Worm (Caenorhabditis elegans) whole organism, L4/young adult: ENCODE results near the gene T02B11.8.
"Not testable (repeated sequence)": the region's sequence is repeated elsewhere in the genome, so short reads cannot be mapped to it uniquely, and the experiment has no call there.

Experiments used
- W03F9.2 ChIP-seq: fragments of 150-350 bp; optimal IDR thresholded peaks from 2 replicates; lab custom pipeline; 2014; ENCODE audit warnings: missing biosample characterization, missing genetic modification characterization
- dao-5 ChIP-seq: sonication (generic microtip); optimal IDR thresholded peaks from 2 replicates; lab custom pipeline; 2016; ENCODE audit warnings: missing genotype, missing genetic modification characterization, moderate library complexity, missing compliant biosample characterization
- him-1 ChIP-seq: sonication (generic microtip); optimal IDR thresholded peaks from 2 replicates; lab custom pipeline; 2016; ENCODE audit warnings: missing genotype, missing genetic modification reagents, missing genetic modification characterization, missing compliant biosample characterization

T02B11.8 gene

DNA sequence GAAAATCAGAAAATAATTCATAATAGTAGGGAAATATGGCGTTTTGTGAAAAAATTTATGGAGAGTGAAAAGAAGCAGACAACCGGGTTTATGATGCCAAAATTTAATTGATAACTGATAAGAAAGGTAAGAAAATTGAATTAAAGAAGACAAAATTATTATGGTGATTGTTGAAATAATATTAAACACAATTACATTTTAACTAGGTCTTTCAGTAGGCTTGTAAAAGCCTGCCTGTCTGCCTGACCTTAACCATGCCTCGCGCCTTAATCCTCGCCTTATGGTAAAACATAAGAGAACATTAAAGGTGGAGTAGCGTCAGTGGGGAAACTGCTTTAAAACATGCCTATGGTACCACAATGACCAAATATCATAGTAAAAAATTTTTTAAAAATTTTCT lies at the start of gene T02B11.8:
TSS of gene T02B11.8 (minus strand) at position 101 of the 400 bp plus-strand sequence.
- no peak for TF ChIP-seq dao-5 (tag; lab: Kevin White, UChicago)

- TF ChIP-seq him-1 (tag; lab: Kevin White, UChicago) (no peak), dao-5 (tag; lab: Kevin White, UChicago) (no peak), W03F9.2 (tag; lab: Kevin White, UChicago) (no peak)
These were observed 39.0 kb upstream of the T02B11.8 start, which contains the start of gene H24K24.2 for ce11 chrV:917488-917887. H24K24.2 (plus strand) TSS chrV:917788.

DNA sequence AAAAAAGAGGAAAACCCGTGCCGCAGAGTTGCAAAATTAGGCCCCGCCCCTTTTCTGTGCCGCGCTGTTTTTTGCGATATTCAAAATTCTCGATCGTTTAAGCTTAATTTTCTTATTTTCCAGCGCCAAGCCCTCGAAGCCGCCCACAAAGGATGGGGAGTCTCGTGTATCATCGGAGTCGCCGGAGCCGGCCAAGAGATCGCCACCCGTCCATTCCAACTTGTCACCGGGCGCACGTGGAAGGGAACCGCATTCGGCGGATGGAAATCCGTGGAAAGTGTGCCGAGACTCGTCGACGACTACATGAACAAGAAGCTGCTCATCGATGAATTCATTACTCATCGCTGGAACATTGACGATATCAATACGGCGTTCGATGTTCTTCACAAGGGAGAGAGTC lies 37.2 kb upstream of the T02B11.8 start:
- TF ChIP-seq dao-5 (tag; lab: Kevin White, UChicago) (no peak), W03F9.2 (tag; lab: Kevin White, UChicago) (no peak), him-1 (tag; lab: Kevin White, UChicago) (no peak)

DNA sequence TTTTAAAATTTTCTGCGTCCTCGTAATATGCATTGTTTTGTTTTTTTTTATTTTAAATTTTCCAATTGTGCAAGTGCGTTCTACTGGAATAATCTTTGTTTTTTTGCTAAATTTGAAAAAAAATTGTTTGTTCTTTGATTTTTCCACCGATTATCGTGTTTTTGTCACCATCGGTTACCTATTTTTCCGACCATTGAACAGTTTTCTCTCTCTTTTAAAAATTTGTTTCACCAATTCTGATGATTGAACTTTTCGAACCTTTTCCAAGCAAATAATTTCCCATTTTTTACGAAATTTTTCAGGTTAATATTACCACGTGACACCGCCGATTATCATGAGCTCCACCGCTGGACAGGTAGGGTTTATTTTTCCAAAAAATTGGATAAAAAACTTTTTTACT lies 33.0 kb upstream of the T02B11.8 start, which contains the start of gene adh-5:
TSS of gene adh-5 (plus strand) at position 301 of the 400 bp plus-strand sequence.
- TF ChIP-seq W03F9.2 (tag; lab: Kevin White, UChicago), result no peak
- TF ChIP-seq him-1 (tag; lab: Kevin White, UChicago), result no peak
- no peak for TF ChIP-seq dao-5 (tag; lab: Kevin White, UChicago)

- TF ChIP-seq W03F9.2 (tag; lab: Kevin White, UChicago), result no peak
- TF ChIP-seq him-1 (tag; lab: Kevin White, UChicago), result no peak
- TF ChIP-seq dao-5 (tag; lab: Kevin White, UChicago), result no peak
These were observed 32.1 kb upstream of the T02B11.8 start for ce11 chrV:910588-910987.

DNA sequence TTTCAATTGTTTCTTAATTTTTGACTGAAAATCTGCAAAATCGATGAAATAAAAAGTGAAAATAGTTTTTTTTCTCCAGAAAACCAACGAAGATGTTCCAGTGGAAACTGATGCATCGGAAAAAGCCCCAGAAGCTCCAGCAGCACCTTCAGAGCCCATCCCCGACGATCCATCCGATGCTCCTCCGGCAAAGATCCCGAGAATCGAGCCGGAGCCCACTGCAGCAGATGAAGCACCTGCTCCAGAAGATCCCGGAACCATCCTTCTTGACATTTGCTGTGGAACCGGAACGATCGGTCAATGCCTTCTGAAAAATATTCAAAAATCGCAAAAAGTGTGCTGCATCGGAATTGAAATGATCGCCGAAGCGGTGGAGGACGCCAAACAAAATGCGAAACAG lies 30.2 kb upstream of the T02B11.8 start:
- TF ChIP-seq W03F9.2 (tag; lab: Kevin White, UChicago) (no peak), him-1 (tag; lab: Kevin White, UChicago) (no peak), dao-5 (tag; lab: Kevin White, UChicago) (no peak)

DNA sequence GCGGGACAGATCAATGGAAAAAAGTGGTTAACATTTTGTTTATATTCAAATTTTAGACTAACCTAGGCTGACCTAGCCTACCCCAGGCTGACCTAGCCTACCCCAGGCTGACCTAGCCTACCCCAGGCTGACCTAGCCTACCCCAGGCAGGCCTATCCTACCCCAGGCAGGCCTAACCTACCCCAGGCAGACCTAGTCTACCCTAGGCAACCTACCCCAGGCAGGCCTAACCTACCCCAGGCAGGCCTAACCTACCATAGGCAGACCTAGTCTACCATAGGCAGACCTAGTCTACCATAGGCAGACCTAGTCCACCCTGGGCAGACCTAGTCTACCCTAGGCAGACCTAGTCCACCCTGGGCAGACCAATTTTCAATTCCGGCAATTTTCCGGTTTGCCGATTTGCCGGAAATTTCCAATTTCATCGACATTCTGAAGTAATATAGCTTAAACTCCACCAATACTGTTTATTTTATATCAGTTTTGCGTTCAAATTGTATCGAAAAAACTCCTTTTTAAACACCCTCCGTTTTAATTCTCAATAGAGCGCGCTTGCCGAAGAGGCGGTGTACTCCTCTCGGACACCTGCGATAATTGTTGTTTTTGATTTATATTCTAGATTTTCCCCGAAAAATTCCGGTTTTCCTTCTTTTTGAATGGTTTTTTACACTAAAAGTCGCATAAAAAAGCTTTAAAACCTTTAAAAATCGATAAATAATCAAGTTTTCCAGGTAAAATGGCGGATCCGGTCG lies 25.9 kb upstream of the T02B11.8 start, which contains the start of gene trm-2A:
TSS of gene trm-2A (plus strand) at position 732 of the 752 bp plus-strand sequence.
- TF ChIP-seq W03F9.2 (tag; lab: Kevin White, UChicago) (peak; percentile 22), him-1 (tag; lab: Kevin White, UChicago) (no peak)

DNA sequence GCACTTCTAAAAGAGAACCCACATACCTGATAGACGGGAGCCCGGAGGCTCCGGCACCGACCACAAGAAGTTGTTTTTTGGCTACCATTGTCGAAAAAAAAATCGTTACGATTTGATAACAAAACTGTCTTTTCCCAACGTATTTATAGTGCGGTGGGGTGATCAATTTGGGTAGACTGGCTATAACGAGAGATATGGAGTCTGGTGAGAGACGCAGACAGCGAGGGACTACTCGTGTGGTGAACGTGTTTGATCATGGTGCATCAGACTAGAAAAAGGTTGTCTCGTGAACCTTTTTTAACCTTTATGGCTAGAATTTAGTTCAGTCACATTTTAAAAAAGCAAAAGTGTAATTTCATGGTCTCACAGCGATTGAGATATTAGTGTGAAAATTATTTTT lies 25.0 kb upstream of the T02B11.8 start, which contains the start of gene fmo-5:
TSS of gene fmo-5 (minus strand) at position 206 of the 400 bp plus-strand sequence.
- TF ChIP-seq him-1 (tag; lab: Kevin White, UChicago) (no peak), W03F9.2 (tag; lab: Kevin White, UChicago) (no peak)

DNA sequence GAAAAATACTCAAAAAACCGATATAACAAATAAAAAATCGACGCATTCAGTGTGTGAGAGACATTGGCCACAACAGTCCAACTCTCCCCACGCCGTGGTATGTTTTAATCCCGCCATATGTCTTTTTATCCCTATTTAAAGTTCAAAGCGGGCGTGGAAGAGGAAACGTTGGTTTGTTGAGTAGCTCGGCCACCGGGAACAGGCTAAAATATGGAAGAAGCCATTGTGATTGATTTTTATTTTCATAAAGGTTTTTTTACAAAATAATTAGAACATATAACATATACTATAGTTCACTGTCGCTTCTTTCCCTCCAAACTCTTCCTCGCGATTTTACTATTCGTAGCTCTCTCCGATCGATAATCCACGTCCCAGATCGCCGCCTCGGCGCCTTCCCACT lies 20.6 kb upstream of the T02B11.8 start, which contains the start of gene nas-32:
TSS of gene nas-32 (minus strand) at position 101 of the 400 bp plus-strand sequence.
- TF ChIP-seq W03F9.2 (tag; lab: Kevin White, UChicago), result no peak
- TF ChIP-seq him-1 (tag; lab: Kevin White, UChicago), result no peak
- TF ChIP-seq dao-5 (tag; lab: Kevin White, UChicago), result no peak

DNA sequence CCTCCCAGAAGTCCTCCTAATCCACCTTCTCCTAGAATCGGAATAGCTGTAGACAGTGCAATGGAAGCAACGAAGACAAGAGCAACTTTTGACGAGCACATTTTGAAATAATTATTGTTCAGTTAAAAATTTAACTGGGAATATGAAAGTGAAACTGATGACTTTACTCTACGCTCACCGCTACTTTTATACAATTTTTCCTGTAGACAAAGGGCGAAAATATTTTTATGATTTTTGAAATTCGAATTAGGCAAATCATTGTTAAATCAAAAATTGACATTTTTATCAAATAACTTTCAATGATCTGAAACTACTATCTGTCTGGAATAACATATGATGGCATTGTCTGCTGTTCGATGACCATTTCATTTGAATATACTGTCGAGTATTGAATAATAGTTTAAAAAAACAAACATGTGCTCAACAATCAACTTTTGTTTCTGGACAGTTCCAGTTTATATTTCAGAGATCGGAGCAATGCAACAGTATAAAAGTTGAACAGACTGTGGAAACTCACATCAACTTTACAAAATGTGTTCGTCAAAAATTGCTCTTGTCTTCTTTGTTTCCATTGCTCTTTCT lies 15.1 kb upstream of the T02B11.8 start, which contains the start of the genes srlf-23 and srlf-20:
TSS of gene srlf-23 (minus strand) at position 101 of the 582 bp plus-strand sequence.
TSS of gene srlf-20 (plus strand) at position 532 of the 582 bp plus-strand sequence.
- TF ChIP-seq him-1 (tag; lab: Kevin White, UChicago) (no peak), dao-5 (tag; lab: Kevin White, UChicago) (no peak), W03F9.2 (tag; lab: Kevin White, UChicago) (no peak)

- TF ChIP-seq him-1, W03F9.2, dao-5 (tag; lab: Kevin White, UChicago): not testable (repeated sequence)
These were observed 12.4 kb upstream of the T02B11.8 start, which contains the start of gene srlf-22 for ce11 chrV:890835-891234. srlf-22 (plus strand) TSS chrV:891135.

- TF ChIP-seq dao-5 (tag; lab: Kevin White, UChicago), result no peak
- no peak for TF ChIP-seq W03F9.2 (tag; lab: Kevin White, UChicago)
- no peak for TF ChIP-seq him-1 (tag; lab: Kevin White, UChicago)
These were observed 12.0 kb upstream of the T02B11.8 start, which contains the start of gene srlf-21 for ce11 chrV:890423-890822. srlf-21 (minus strand) TSS chrV:890523.

- no peak for TF ChIP-seq W03F9.2 (tag; lab: Kevin White, UChicago)
- no peak for TF ChIP-seq him-1 (tag; lab: Kevin White, UChicago)
- TF ChIP-seq dao-5 (tag; lab: Kevin White, UChicago), result no peak
These were observed 10.7 kb upstream of the T02B11.8 start, which contains the start of gene T02B11.6 for ce11 chrV:889216-889615. T02B11.6 (minus strand) TSS chrV:889316.
